Fruit fly (Drosophila melanogaster): ENCODE measurements around the gene CG42588.

The CG42588 gene

dm6 chr3L:12833354-12833753 lies 19.3 kb downstream of the CG42588 start:
- TF ChIP-seq trem (tag; optimal IDR thresholded peaks at IDR 0.05): no peak
- TF ChIP-seq sd (tag; optimal IDR thresholded peaks at IDR 0.05): peak; percentile 44
- no peak for TF ChIP-seq Six4 (GFP tag; optimal IDR thresholded peaks at IDR 0.05)
- TF ChIP-seq sens (GFP tag): peak; percentile 77
- no peak for TF ChIP-seq Spps (tag; optimal IDR thresholded peaks at IDR 0.05)
- TF ChIP-seq disco-r (GFP tag; optimal IDR thresholded peaks at IDR 0.05): no peak
- TF ChIP-seq CG10321 (GFP tag; IDR thresholded peaks at IDR 0.05): no peak
- TF ChIP-seq cad (GFP tag; optimal IDR thresholded peaks at IDR 0.05): no peak
- TF ChIP-seq Scr (GFP tag; IDR thresholded peaks at IDR 0.05; ENCODE audit: partially characterized antibody): no peak
- TF ChIP-seq NFAT (GFP tag; IDR thresholded peaks at IDR 0.05): no peak
- TF ChIP-seq Dll (GFP tag; IDR thresholded peaks at IDR 0.05; ENCODE audit: partially characterized antibody): no peak
- no peak for TF ChIP-seq dan (GFP tag; IDR thresholded peaks at IDR 0.05)
- TF ChIP-seq row (GFP tag; IDR thresholded peaks at IDR 0.05): no peak
- TF ChIP-seq bigmax (GFP tag; optimal IDR thresholded peaks at IDR 0.05): no peak
- 0 out of 3 replicates have a peak, but pooled peaks have one; percentile 60 for TF ChIP-seq CG2199 (GFP tag; IDR thresholded peaks at IDR 0.05)
- TF ChIP-seq CG14050 (GFP tag; IDR thresholded peaks at IDR 0.05): no peak
- TF ChIP-seq ken (GFP tag; IDR thresholded peaks at IDR 0.05): no peak
- no peak for TF ChIP-seq Mad (GFP tag; optimal IDR thresholded peaks at IDR 0.05)
- TF ChIP-seq Med (GFP tag): peak; percentile 8
- no peak for TF ChIP-seq Awh (GFP tag; IDR thresholded peaks at IDR 0.05)
- TF ChIP-seq tap (tag; optimal IDR thresholded peaks at IDR 0.05): no peak
- TF ChIP-seq Tbp (GFP tag; optimal IDR thresholded peaks at IDR 0.05): no peak
- peak; percentile 30 for TF ChIP-seq kni (GFP tag; optimal IDR thresholded peaks at IDR 0.05)
- TF ChIP-seq fu2 (GFP tag; optimal IDR thresholded peaks at IDR 0.05): no peak
- TF ChIP-seq CG18619 (GFP tag; optimal IDR thresholded peaks at IDR 0.05): no peak

- TF ChIP-seq Neu2 (GFP tag; optimal IDR thresholded peaks at IDR 0.05; ENCODE audit: borderline replicate concordance) (no peak), CG13775 (GFP tag; optimal IDR thresholded peaks at IDR 0.05) (no peak), CG7372 (GFP tag; IDR thresholded peaks at IDR 0.05) (no peak), CG11723 (GFP tag; optimal IDR thresholded peaks at IDR 0.05) (no peak), Rfx (GFP tag; IDR thresholded peaks at IDR 0.05) (0 out of 2 replicates have a peak, but pooled peaks have one; percentile 32), CG31224 (GFP tag; IDR thresholded peaks at IDR 0.05) (peak; percentile 96), CG16779 (GFP tag; IDR thresholded peaks at IDR 0.05) (no peak), CG4424 (GFP tag; optimal IDR thresholded peaks at IDR 0.05) (no peak), nerfin-1 (tag; optimal IDR thresholded peaks at IDR 0.05) (peak; percentile 19), CG2678 (tag; optimal IDR thresholded peaks at IDR 0.05) (no peak), pnt (GFP tag; optimal IDR thresholded peaks at IDR 0.05) (no peak), ap (GFP tag; IDR thresholded peaks at IDR 0.05) (no peak), CG1832 (GFP tag; optimal IDR thresholded peaks at IDR 0.05) (no peak), CG6854 (GFP tag; optimal IDR thresholded peaks at IDR 0.05) (peak; percentile 4), lab (GFP tag; optimal IDR thresholded peaks at IDR 0.05) (peak; percentile 44), CG9215 (GFP tag; IDR thresholded peaks at IDR 0.05) (no peak), stwl (tag; optimal IDR thresholded peaks at IDR 0.05) (no peak), H2.0 (GFP tag; IDR thresholded peaks at IDR 0.05) (no peak), Gug (GFP tag; IDR thresholded peaks at IDR 0.05) (no peak), CG12942 (GFP tag; optimal IDR thresholded peaks at IDR 0.05) (no peak), slbo (GFP tag; IDR thresholded peaks at IDR 0.05) (no peak), mld (GFP tag; IDR thresholded peaks at IDR 0.05; ENCODE audit: partially characterized antibody) (no peak), CG8359 (GFP tag; optimal IDR thresholded peaks at IDR 0.05; ENCODE audit: borderline replicate concordance) (no peak), fru (optimal IDR thresholded peaks at IDR 0.05) (no peak), CG11247 (GFP tag; IDR thresholded peaks at IDR 0.05) (no peak), lilli (GFP tag; optimal IDR thresholded peaks at IDR 0.05) (no peak), nerfin-2 (GFP tag; IDR thresholded peaks at IDR 0.05; ENCODE audit: partially characterized antibody) (no peak), GATAe (GFP tag; conservative IDR thresholded peaks at IDR 0.05) (no peak)
Observed at dm6 chr3L:12833864-12834525, 19.9 kb downstream of the CG42588 start.
